Worm (Caenorhabditis elegans) whole organism, L1 larva: ENCODE results near the gene hpo-38.

Experiments
- ama-1 ChIP-seq: fragments of 150-350 bp; optimal IDR thresholded peaks from 2 replicates; lab custom pipeline; 2014
- blmp-1 ChIP-seq: fragments of 150-350 bp; optimal IDR thresholded peaks from 2 replicates; lab custom pipeline; 2014; ENCODE audit warnings: missing biosample characterization, missing genetic modification characterization
- ceh-90 ChIP-seq: sonication (generic microtip); optimal IDR thresholded peaks from 2 replicates; lab custom pipeline; 2016; ENCODE audit warnings: missing genetic modification characterization, missing compliant biosample characterization
- dpl-1 ChIP-seq, 3 experiments: fragments of 150-350 bp in 2 of 3; sonication (generic microtip) in 1 of 3; optimal IDR thresholded peaks; 2 replicates each; lab custom pipeline; 2014 to 2017; ENCODE audit warnings: missing biosample characterization in 3 of 3, missing genetic modification characterization in 3 of 3, missing genetic modification reagents in 3 of 3
- ztf-11 ChIP-seq, 2 experiments: sonication (generic microtip); optimal IDR thresholded peaks; 2 replicates each; lab custom pipeline; 2016 to 2017; ENCODE audit warnings: missing genetic modification characterization in 2 of 2, missing biosample characterization in 1 of 2, missing compliant biosample characterization in 1 of 2

ce11 chrIII:203953-204352 is 26.3 kb upstream of the hpo-38 start:
- TF ChIP-seq dpl-1 (GFP tag; optimal IDR thresholded peaks at IDR 0.05; lab: Kevin White, UChicago) = no peak
- TF ChIP-seq ama-1 (lab: Kevin White, UChicago) = no peak
- TF ChIP-seq blmp-1 (tag; lab: Kevin White, UChicago) = no peak
- no peak for TF ChIP-seq ceh-90 (tag; lab: Kevin White, UChicago)
- TF ChIP-seq ztf-11 (tag; optimal IDR thresholded peaks at IDR 0.05; lab: Kevin White, UChicago) = no peak
